Fruit fly (Drosophila melanogaster) whole organism, embryonic: Measurements from ENCODE around the gene CG9550.

Experiments
- Bteb2 ChIP-seq: fragments of 200-800 bp; sonication (Bioruptor generic); optimal IDR thresholded peaks from 2 replicates; lab custom pipeline; 2016; ENCODE audit warnings: missing biosample characterization, missing genetic modification characterization
- CG10565 ChIP-seq: fragments of 200-800 bp; sonication (Bioruptor generic); optimal IDR thresholded peaks from 3 replicates; lab custom pipeline; 2016; ENCODE audit warnings: missing biosample characterization, mild to moderate bottlenecking, missing genetic modification characterization
- CG11398 ChIP-seq: fragments of 200-800 bp; sonication (Bioruptor generic); optimal IDR thresholded peaks from 2 replicates; lab custom pipeline; 2016; ENCODE audit warnings: missing biosample characterization, missing genetic modification characterization
- CG11560 ChIP-seq: fragments of 200-800 bp; sonication (Bioruptor generic); IDR thresholded peaks from 3 replicates; pipeline ENCODE4 v1.3.6; 2022; ENCODE audit warnings: missing biosample characterization, missing genetic modification characterization
- CG12071 ChIP-seq: fragments of 200-800 bp; sonication (Bioruptor generic); optimal IDR thresholded peaks from 3 replicates; lab custom pipeline; 2018; ENCODE audit warnings: missing biosample characterization, mild to moderate bottlenecking, missing genetic modification characterization
- CG1233 ChIP-seq: fragments of 200-800 bp; sonication (Bioruptor generic); optimal IDR thresholded peaks from 4 replicates; lab custom pipeline; 2018; ENCODE audit warnings: missing biosample characterization, mild to moderate bottlenecking, missing genetic modification characterization
- CG14050 ChIP-seq: fragments of 200-800 bp; sonication (Bioruptor generic); IDR thresholded peaks from 3 replicates; pipeline ENCODE4 v1.3.6; 2022; ENCODE audit warnings: missing biosample characterization, missing genetic modification characterization
- CG14667 ChIP-seq: fragments of 200-800 bp; sonication (Bioruptor generic); IDR thresholded peaks from 2 replicates; pipeline ENCODE4 v1.3.6; 2022; ENCODE audit warnings: missing biosample characterization, missing genetic modification characterization
- CG1647 ChIP-seq: fragments of 200-800 bp; sonication (Bioruptor generic); optimal IDR thresholded peaks from 3 replicates; lab custom pipeline; 2016; ENCODE audit warnings: missing biosample characterization, missing genetic modification characterization
- CG16815 ChIP-seq: fragments of 200-800 bp; sonication (Bioruptor generic); optimal IDR thresholded peaks from 3 replicates; lab custom pipeline; 2017; ENCODE audit warnings: missing biosample characterization, mild to moderate bottlenecking, missing genetic modification characterization
- CG17186 ChIP-seq: fragments of 200-800 bp; sonication (Bioruptor generic); optimal IDR thresholded peaks from 3 replicates; lab custom pipeline; 2017; ENCODE audit warnings: missing biosample characterization, missing genetic modification reagents, missing genetic modification characterization
- CG32772 ChIP-seq: fragments of 200-800 bp; sonication (Bioruptor generic); IDR thresholded peaks from 2 replicates; pipeline ENCODE4 v1.3.6; 2022; ENCODE audit warnings: missing biosample characterization, missing genetic modification characterization
- CG34224 ChIP-seq: fragments of 200-800 bp; sonication (Bioruptor generic); IDR thresholded peaks from 3 replicates; pipeline ENCODE4 v1.3.6; 2022; ENCODE audit warnings: missing biosample characterization, missing genetic modification characterization; ENCODE audit not compliant: partially characterized antibody
- CG42726 ChIP-seq: fragments of 200-800 bp; sonication (Bioruptor generic); IDR thresholded peaks from 2 replicates; pipeline ENCODE4 v1.3.6; 2022; ENCODE audit warnings: missing biosample characterization, missing genetic modification characterization; ENCODE audit not compliant: partially characterized antibody
- CG6654 ChIP-seq: fragments of 200-800 bp; sonication (Bioruptor generic); optimal IDR thresholded peaks from 2 replicates; lab custom pipeline; 2017; ENCODE audit warnings: missing biosample characterization, mild to moderate bottlenecking, missing genetic modification characterization
- CG6683 ChIP-seq: fragments of 200-800 bp; sonication (Bioruptor generic); optimal IDR thresholded peaks from 2 replicates; lab custom pipeline; 2017; ENCODE audit warnings: missing biosample characterization, mild to moderate bottlenecking, missing genetic modification characterization, missing genetic modification reagents
- CG7271 ChIP-seq: fragments of 200-800 bp; sonication (Bioruptor generic); optimal IDR thresholded peaks from 2 replicates; lab custom pipeline; 2018; ENCODE audit warnings: missing biosample characterization, mild to moderate bottlenecking, missing genetic modification characterization, moderate library complexity
- CG7745 ChIP-seq: fragments of 200-800 bp; sonication (Bioruptor generic); optimal IDR thresholded peaks from 2 replicates; lab custom pipeline; 2018; ENCODE audit warnings: missing biosample characterization, mild to moderate bottlenecking, missing genetic modification characterization, moderate library complexity
- CG8944 ChIP-seq: fragments of 200-800 bp; sonication (Bioruptor generic); optimal IDR thresholded peaks from 3 replicates; lab custom pipeline; 2016; ENCODE audit warnings: missing biosample characterization, missing genetic modification characterization
- Camta ChIP-seq: fragments of 200-800 bp; sonication (Bioruptor generic); optimal IDR thresholded peaks from 2 replicates; lab custom pipeline; 2016; ENCODE audit warnings: missing biosample characterization, missing genetic modification characterization
- D19A ChIP-seq: fragments of 200-800 bp; optimal IDR thresholded peaks from 3 replicates; lab custom pipeline; 2019; ENCODE audit warnings: missing biosample characterization, mild to moderate bottlenecking, missing genetic modification characterization, moderate library complexity
- Deaf1 ChIP-seq: fragments of 200-800 bp; optimal IDR thresholded peaks from 3 replicates; lab custom pipeline; 2019; ENCODE audit warnings: missing biosample characterization, mild to moderate bottlenecking, missing genetic modification characterization, moderate library complexity
- Dip3 ChIP-seq: fragments of 200-800 bp; sonication (Bioruptor generic); optimal IDR thresholded peaks from 3 replicates; lab custom pipeline; 2016; ENCODE audit warnings: missing biosample characterization, missing genetic modification characterization
- Fer2 ChIP-seq: fragments of 200-800 bp; sonication (Bioruptor generic); optimal IDR thresholded peaks from 2 replicates; lab custom pipeline; 2018; ENCODE audit warnings: missing biosample characterization, mild to moderate bottlenecking, missing genetic modification characterization, moderate library complexity
- Gsc ChIP-seq: fragments of 200-800 bp; sonication (Bioruptor generic); IDR thresholded peaks from 2 replicates; pipeline ENCODE4 v1.3.6; 2022; ENCODE audit warnings: missing biosample characterization, missing genetic modification characterization
- Hsf ChIP-seq: fragments of 200-800 bp; sonication (Bioruptor generic); optimal IDR thresholded peaks from 3 replicates; lab custom pipeline; 2016; ENCODE audit warnings: missing biosample characterization, missing genetic modification characterization
- Mad ChIP-seq: fragments of 200-800 bp; sonication (Bioruptor generic); optimal IDR thresholded peaks from 2 replicates; lab custom pipeline; 2016; ENCODE audit warnings: missing biosample characterization, missing genetic modification characterization
- Opbp ChIP-seq: fragments of 200-800 bp; sonication (Bioruptor generic); IDR thresholded peaks from 3 replicates; pipeline ENCODE4 v1.3.6; 2022; ENCODE audit warnings: missing biosample characterization, missing genetic modification characterization; ENCODE audit not compliant: partially characterized antibody
- Pdp1 ChIP-seq, 2 experiments: fragments of 200-800 bp; sonication (Bioruptor generic); optimal IDR thresholded peaks; 3 replicates each; lab custom pipeline; 2016; ENCODE audit warnings: missing biosample characterization in 2 of 2, missing genetic modification characterization in 2 of 2, mild to moderate bottlenecking in 1 of 2, moderate library complexity in 1 of 2
- Side ChIP-seq: fragments of 200-800 bp; sonication (Bioruptor generic); optimal IDR thresholded peaks from 2 replicates; lab custom pipeline; 2016; ENCODE audit warnings: missing biosample characterization, missing genetic modification characterization
- TFAM ChIP-seq: fragments of 200-800 bp; sonication (Bioruptor generic); optimal IDR thresholded peaks from 2 replicates; lab custom pipeline; 2017; ENCODE audit warnings: missing biosample characterization, missing genetic modification characterization, inconsistent platforms
- Xrp1 ChIP-seq: fragments of 200-800 bp; sonication (Bioruptor generic); IDR thresholded peaks from 2 replicates; pipeline ENCODE4 v1.3.6; 2022; ENCODE audit warnings: missing biosample characterization, missing genetic modification characterization
- cad ChIP-seq: fragments of >200 bp; optimal IDR thresholded peaks from 2 replicates; lab custom pipeline; 2017; ENCODE audit warnings: missing biosample characterization, missing genetic modification characterization
- chif ChIP-seq, 2 experiments: fragments of 200-800 bp; sonication (Bioruptor generic); optimal IDR thresholded peaks; 3 replicates each; lab custom pipeline; 2016; ENCODE audit warnings: missing biosample characterization in 2 of 2, missing genetic modification characterization in 2 of 2
- dan ChIP-seq: fragments of 200-800 bp; sonication (Bioruptor generic); IDR thresholded peaks from 2 replicates; pipeline ENCODE4 v1.3.6; 2022; ENCODE audit warnings: missing biosample characterization, missing genetic modification characterization
- dpn ChIP-seq, 2 experiments: fragments of 200-800 bp; sonication (Bioruptor generic); optimal IDR thresholded peaks; 3 replicates each; lab custom pipeline; 2016; ENCODE audit warnings: missing biosample characterization in 2 of 2, missing genetic modification characterization in 2 of 2
- dysf ChIP-seq: fragments of 200-800 bp; sonication (Bioruptor generic); IDR thresholded peaks from 3 replicates; pipeline ENCODE4 v1.3.6; 2022; ENCODE audit warnings: missing biosample characterization, missing genetic modification characterization
- eve ChIP-seq, 2 experiments: fragments of >200 bp; optimal IDR thresholded peaks; 2 replicates each; lab custom pipeline; 2017; ENCODE audit warnings: missing biosample characterization in 2 of 2, missing genetic modification characterization in 2 of 2
- fd96Cb ChIP-seq: fragments of 200-800 bp; sonication (Bioruptor generic); optimal IDR thresholded peaks from 2 replicates; lab custom pipeline; 2018; ENCODE audit warnings: missing biosample characterization, mild to moderate bottlenecking, missing genetic modification characterization, moderate library complexity
- gsb ChIP-seq: fragments of 200-800 bp; sonication (Bioruptor generic); IDR thresholded peaks from 2 replicates; pipeline ENCODE4 v1.3.6; 2022; ENCODE audit warnings: missing biosample characterization, missing genetic modification characterization
- gt ChIP-seq: fragments of 200-800 bp; sonication (Bioruptor generic); IDR thresholded peaks from 2 replicates; pipeline ENCODE4 v1.3.6; 2022; ENCODE audit warnings: missing biosample characterization, missing genetic modification characterization
- knrl ChIP-seq: fragments of 200-800 bp; sonication (Bioruptor generic); IDR thresholded peaks from 3 replicates; pipeline ENCODE4 v1.3.6; 2022; ENCODE audit warnings: missing biosample characterization, missing genetic modification characterization; ENCODE audit not compliant: partially characterized antibody
- nau ChIP-seq: fragments of 200-800 bp; sonication (Bioruptor generic); optimal IDR thresholded peaks from 3 replicates; lab custom pipeline; 2017; ENCODE audit warnings: missing biosample characterization, mild to moderate bottlenecking, missing genetic modification characterization, missing genetic modification reagents
- peb ChIP-seq: fragments of 200-800 bp; sonication (Bioruptor generic); IDR thresholded peaks from 2 replicates; pipeline ENCODE4 v1.3.6; 2022; ENCODE audit warnings: missing biosample characterization, missing genetic modification characterization
- pho ChIP-seq: fragments of 200-800 bp; sonication (Bioruptor generic); optimal IDR thresholded peaks from 2 replicates; lab custom pipeline; 2016; ENCODE audit warnings: missing biosample characterization, missing genetic modification characterization
- pum ChIP-seq: fragments of 200-800 bp; sonication (Bioruptor generic); optimal IDR thresholded peaks from 2 replicates; lab custom pipeline; 2016; ENCODE audit warnings: missing biosample characterization, missing genetic modification characterization
- sc ChIP-seq, 3 experiments: fragments of >200 bp in 2 of 3; fragments of 200-800 bp in 1 of 3; sonication (Bioruptor generic) in 1 of 3; optimal IDR thresholded peaks; 2 replicates in 2 of 3; 3 replicates in 1 of 3; lab custom pipeline; 2017; ENCODE audit warnings: mild to moderate bottlenecking in 1 of 3, missing biosample characterization in 1 of 3, missing genetic modification characterization in 1 of 3, missing genetic modification reagents in 1 of 3
- tap ChIP-seq: fragments of 200-800 bp; optimal IDR thresholded peaks from 3 replicates; lab custom pipeline; 2019; ENCODE audit warnings: missing biosample characterization, mild to moderate bottlenecking, missing genetic modification characterization, moderate library complexity
- tgo ChIP-seq: fragments of 200-800 bp; sonication (Bioruptor generic); IDR thresholded peaks from 3 replicates; pipeline ENCODE4 v1.3.6; 2022; ENCODE audit warnings: missing biosample characterization, missing genetic modification characterization

CG9550 gene

dm6 chr2L:6455955-6456599 lies 40.8 kb upstream of the CG9550 start, which contains the start of gene frj (continued):
- TF ChIP-seq Fer2 (no peak), Gsc (no peak), Opbp (GFP tag; lab: Robert Waterston, UW) (peak; percentile 63), Hsf (GFP tag; lab: Kevin White, UChicago) (peak; percentile 79), CG16815 (peak; percentile 61), Xrp1 (GFP tag; lab: Robert Waterston, UW) (peak; percentile 59; the same call in 1 of the 2 replicates), peb (GFP tag; lab: Robert Waterston, UW) (no peak; the same call in 1 of the 2 replicates), chif (GFP tag; optimal IDR thresholded peaks at IDR 0.05; lab: Kevin White, UChicago) (peak; percentile 63 to 65), CG14667 (GFP tag; lab: Robert Waterston, UW) (peak; percentile 34; the same call in 1 of the 2 replicates), CG1233 (GFP tag; lab: Kevin White, UChicago) (no peak), CG7745 (no peak), Dip3 (peak; percentile 61), CG1647 (GFP tag; lab: Kevin White, UChicago) (peak; percentile 19), dysf (GFP tag; lab: Robert Waterston, UW) (peak; percentile 62), pho (GFP tag; lab: Kevin White, UChicago) (peak; percentile 72), nau (no peak), gt (GFP tag; lab: Robert Waterston, UW) (no peak), dan (GFP tag; lab: Robert Waterston, UW) (no peak), CG34224 (GFP tag; lab: Robert Waterston, UW) (0 out of 3 replicates have a peak, but pooled peaks have one; percentile 38), CG17186 (GFP tag; lab: Kevin White, UChicago) (peak; percentile 63), tgo (peak; percentile 67), Camta (peak; percentile 21), Deaf1 (tag; lab: Kevin White, UChicago) (peak; percentile 19), Side (peak; percentile 38), tap (tag; lab: Kevin White, UChicago) (no peak), pum (GFP tag; lab: Kevin White, UChicago) (peak; percentile 68), gsb (GFP tag; lab: Robert Waterston, UW) (no peak), CG6683 (no peak), CG7271 (tag; lab: Kevin White, UChicago) (no peak), CG42726 (GFP tag; lab: Robert Waterston, UW) (peak; percentile 59; the same call in 1 of the 2 replicates), sc (optimal IDR thresholded peaks at IDR 0.05; lab: Kevin White, UChicago) (no peak), sc (GFP tag; optimal IDR thresholded peaks at IDR 0.05; lab: Kevin White, UChicago) (no peak), CG12071 (GFP tag; lab: Kevin White, UChicago) (no peak), knrl (peak; percentile 78), CG6654 (peak; percentile 9), Pdp1 (GFP tag; optimal IDR thresholded peaks at IDR 0.05; lab: Kevin White, UChicago) (peak; percentile 56 to 65), cad (GFP tag; lab: Kevin White, UChicago) (no peak), CG10565 (GFP tag; lab: Kevin White, UChicago) (no peak), eve (GFP tag; optimal IDR thresholded peaks at IDR 0.05; lab: Kevin White, UChicago) (no peak), TFAM (GFP tag; lab: Kevin White, UChicago) (no peak), CG8944 (GFP tag; lab: Kevin White, UChicago) (peak; percentile 75), CG11398 (GFP tag; lab: Kevin White, UChicago) (peak; percentile 24), CG14050 (GFP tag; lab: Robert Waterston, UW) (0 out of 3 replicates have a peak, but pooled peaks have one; percentile 32), fd96Cb (peak; percentile 52), CG11560 (tag; lab: Robert Waterston, UW) (no peak), Bteb2 (peak; percentile 33), CG32772 (GFP tag; lab: Robert Waterston, UW) (0 out of 2 replicates have a peak, but pooled peaks have one; percentile 33), Mad (GFP tag; lab: Kevin White, UChicago) (peak; percentile 71), D19A (tag; lab: Kevin White, UChicago) (peak; percentile 42), dpn (GFP tag; optimal IDR thresholded peaks at IDR 0.05; lab: Kevin White, UChicago) (peak; percentile 76 to 79)
